Fruit fly (Drosophila melanogaster): ENCODE data around the gene CG18628.

CG18628 gene

DNA sequence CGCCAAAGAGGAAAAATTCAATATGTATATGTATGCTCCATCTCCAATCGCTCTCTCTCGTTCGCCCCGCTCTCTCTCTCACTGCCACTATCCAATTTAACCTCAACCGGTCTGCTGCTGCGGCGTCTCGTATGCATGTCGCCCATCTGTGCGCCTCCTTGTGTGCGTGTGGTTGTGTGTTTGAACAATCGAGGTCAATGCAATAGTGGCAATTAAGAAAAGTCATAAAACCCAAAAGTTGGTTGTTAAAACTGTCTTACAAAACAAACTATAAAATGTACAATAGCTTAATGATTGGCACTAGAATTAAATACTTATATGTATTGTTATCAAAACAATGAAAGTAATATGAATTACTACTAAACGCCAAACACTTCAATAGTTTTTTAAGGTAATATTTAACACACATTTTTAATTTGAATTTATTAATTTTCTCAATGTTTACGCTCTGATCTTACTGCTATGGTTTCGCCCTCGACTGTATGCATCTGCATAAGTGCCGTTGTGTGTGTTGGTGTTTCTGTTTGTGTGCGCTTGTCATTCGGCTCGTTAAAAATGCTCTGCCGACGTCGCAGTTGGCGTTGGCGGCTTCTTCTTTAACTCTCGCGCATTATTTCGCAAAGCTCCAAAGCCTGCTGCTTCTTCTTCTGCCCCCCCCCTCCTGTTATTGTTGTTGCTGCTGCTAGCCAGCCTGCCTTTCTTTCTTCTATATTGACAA is 26.1 kb downstream of the CG18628 start (continued):
- TF ChIP-seq CG1792 (GFP tag; optimal IDR thresholded peaks at IDR 0.05) (peak; percentile 73), Rx (GFP tag; IDR thresholded peaks at IDR 0.05) (peak; percentile 59), insv (GFP tag; optimal IDR thresholded peaks at IDR 0.05) (peak in 1 of 2 experiments; percentile 83), tgo (GFP tag; IDR thresholded peaks at IDR 0.05) (peak; percentile 93), usp (GFP tag; optimal IDR thresholded peaks at IDR 0.05) (no peak), twi (tag; optimal IDR thresholded peaks at IDR 0.05) (peak; percentile 99), CG9932 (GFP tag; IDR thresholded peaks at IDR 0.05) (peak; percentile 79), Hey (tag; optimal IDR thresholded peaks at IDR 0.05) (peak; percentile 82), Doc2 (GFP tag; IDR thresholded peaks at IDR 0.05) (no peak; the same call in 1 of the 2 replicates), org-1 (GFP tag; optimal IDR thresholded peaks at IDR 0.05) (peak; percentile 98), ci (GFP tag; IDR thresholded peaks at IDR 0.05) (peak; percentile 88), Mad (GFP tag; optimal IDR thresholded peaks at IDR 0.05) (peak; percentile 88), pnt (GFP tag; optimal IDR thresholded peaks at IDR 0.05) (peak; percentile 87), CG1832 (GFP tag; optimal IDR thresholded peaks at IDR 0.05) (no peak), CG17612 (GFP tag; IDR thresholded peaks at IDR 0.05) (peak; percentile 53; the same call in 1 of the 2 replicates), Myb (GFP tag; optimal IDR thresholded peaks at IDR 0.05) (peak; percentile 37), pan (optimal IDR thresholded peaks at IDR 0.05) (no peak), pan (GFP tag; optimal IDR thresholded peaks at IDR 0.05 in 1 of 2, IDR thresholded peaks at IDR 0.05 in 1 of 2) (peak in 1 of 2 experiments; percentile 95), hkb (optimal IDR thresholded peaks at IDR 0.05) (no peak), hkb (GFP tag; IDR thresholded peaks at IDR 0.05) (peak; percentile 95), HLH3B (GFP tag; IDR thresholded peaks at IDR 0.05) (peak; percentile 92), gcm2 (GFP tag; optimal IDR thresholded peaks at IDR 0.05) (peak; percentile 84), Antp (GFP tag; optimal IDR thresholded peaks at IDR 0.05) (peak; percentile 64), seq (GFP tag; IDR thresholded peaks at IDR 0.05) (peak; percentile 96), hth (optimal IDR thresholded peaks at IDR 0.05) (no peak), pum (GFP tag; optimal IDR thresholded peaks at IDR 0.05) (peak; percentile 77), Mrtf (GFP tag; IDR thresholded peaks at IDR 0.05) (peak; percentile 85), fd3F (GFP tag; optimal IDR thresholded peaks at IDR 0.05) (peak; percentile 95), odd (GFP tag; optimal IDR thresholded peaks at IDR 0.05) (peak; percentile 99), CG11560 (tag; IDR thresholded peaks at IDR 0.05) (peak; percentile 73; the same call in 2 of the 3 replicates), CG3065 (GFP tag; optimal IDR thresholded peaks at IDR 0.05) (peak; percentile 95), CG2712 (tag; optimal IDR thresholded peaks at IDR 0.05) (peak; percentile 99), CG32772 (GFP tag; IDR thresholded peaks at IDR 0.05) (peak; percentile 90), Poxn (GFP tag; IDR thresholded peaks at IDR 0.05) (peak; percentile 55; the same call in 1 of the 2 replicates), shn (GFP tag; optimal IDR thresholded peaks at IDR 0.05) (peak; percentile 53), E2f2 (GFP tag; IDR thresholded peaks at IDR 0.05) (peak; percentile 75), CG12659 (GFP tag; optimal IDR thresholded peaks at IDR 0.05) (peak; percentile 99), zen (tag; optimal IDR thresholded peaks at IDR 0.05) (peak; percentile 98), gem (tag; optimal IDR thresholded peaks at IDR 0.05) (peak; percentile 99), salm (tag; optimal IDR thresholded peaks at IDR 0.05) (peak; percentile 97), CG15601 (tag; optimal IDR thresholded peaks at IDR 0.05) (peak; percentile 98), Deaf1 (tag; optimal IDR thresholded peaks at IDR 0.05) (peak; percentile 87), B-H1 (GFP tag; IDR thresholded peaks at IDR 0.05) (peak; percentile 89), Elba2 (GFP tag; optimal IDR thresholded peaks at IDR 0.05) (peak; percentile 66), ind (GFP tag; optimal IDR thresholded peaks at IDR 0.05) (peak; percentile 92), lola (GFP tag; optimal IDR thresholded peaks at IDR 0.05) (peak in 1 of 3 experiments; percentile 99), NC2α (GFP tag; optimal IDR thresholded peaks at IDR 0.05) (peak; percentile 64), zen2 (GFP tag; IDR thresholded peaks at IDR 0.05; ENCODE audit: partially characterized antibody) (no peak), bigmax (GFP tag; optimal IDR thresholded peaks at IDR 0.05) (peak; percentile 92), NFAT (GFP tag; IDR thresholded peaks at IDR 0.05) (peak; percentile 45; the same call in 1 of the 2 replicates), Ada2b (GFP tag; IDR thresholded peaks at IDR 0.05) (peak; percentile 84)
